Worm (Caenorhabditis elegans): ENCODE measurements around the gene C27H5.6.

C27H5.6 gene

DNA sequence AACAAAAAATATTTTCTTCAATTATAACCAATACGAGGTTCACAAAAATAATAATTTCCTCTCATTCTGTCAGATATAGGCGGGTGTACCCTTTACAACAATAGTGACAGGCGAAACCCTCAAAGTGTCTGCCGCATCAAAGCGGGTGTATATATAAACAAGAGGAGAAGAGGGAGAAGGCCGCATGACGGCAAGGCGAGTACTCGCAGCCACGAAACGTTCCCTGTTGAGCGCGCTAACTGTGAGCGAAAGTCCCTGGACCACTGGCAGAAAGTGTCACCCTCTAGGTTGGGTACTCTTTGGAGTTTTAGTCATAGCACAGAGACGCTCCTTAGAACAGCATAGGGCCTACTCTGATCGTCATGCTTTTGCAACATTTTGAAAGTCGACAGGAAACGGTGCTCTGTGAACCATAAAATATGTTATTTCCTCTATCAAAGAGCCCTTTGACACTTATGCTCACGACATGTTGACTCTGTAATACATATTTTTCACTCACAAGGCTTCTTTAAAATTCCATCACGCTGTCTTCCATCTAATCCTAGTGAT, 13.1 kb upstream of the C27H5.6 start, which contains the start of gene pcrg-1 (continued):
- TF ChIP-seq tag-97 (GFP tag; IDR thresholded peaks at IDR 0.05) (no peak), unc-39 (tag; optimal IDR thresholded peaks at IDR 0.05) (no peak), ceh-82 (tag; optimal IDR thresholded peaks at IDR 0.05) (no peak), Y105C5A.15 (GFP tag; IDR thresholded peaks at IDR 0.05) (peak; percentile 90), lin-29 (GFP tag; IDR thresholded peaks at IDR 0.05) (peak; percentile 79), dpl-1 (GFP tag; optimal IDR thresholded peaks at IDR 0.05) (peak; percentile 50), nhr-76 (tag; optimal IDR thresholded peaks at IDR 0.05) (no peak), hlh-11 (tag; optimal IDR thresholded peaks at IDR 0.05) (peak; percentile 74), mdt-29 (GFP tag; IDR thresholded peaks at IDR 0.05) (peak; percentile 80), mxl-2 (GFP tag; conservative IDR thresholded peaks at IDR 0.05) (0 out of 2 replicates have a peak, but pooled peaks have one; percentile 12), ztf-7 (tag; optimal IDR thresholded peaks at IDR 0.05) (peak; percentile 57), php-3 (GFP tag; IDR thresholded peaks at IDR 0.05) (peak; percentile 84), fos-1 (tag; optimal IDR thresholded peaks at IDR 0.05) (no peak), nhr-10 (tag; optimal IDR thresholded peaks at IDR 0.05) (no peak), daf-8 (GFP tag; IDR thresholded peaks at IDR 0.05) (peak; percentile 73; the same call in 1 of the 2 replicates), daf-19 (GFP tag; conservative IDR thresholded peaks at IDR 0.05) (peak; percentile 63; the same call in 1 of the 2 replicates), jun-1 (tag; optimal IDR thresholded peaks at IDR 0.05) (no peak), F26F4.8 (GFP tag; conservative IDR thresholded peaks at IDR 0.05) (peak; percentile 95), nhr-11 (tag; optimal IDR thresholded peaks at IDR 0.05) (no peak), dmd-9 (GFP tag; IDR thresholded peaks at IDR 0.05) (peak; percentile 78; the same call in 1 of the 2 replicates), duxl-1 (tag; optimal IDR thresholded peaks at IDR 0.05; ENCODE audit: poor library complexity) (no peak), zag-1 (tag; optimal IDR thresholded peaks at IDR 0.05) (no peak), mep-1 (tag; optimal IDR thresholded peaks at IDR 0.05) (peak; percentile 61), zip-11 (GFP tag; IDR thresholded peaks at IDR 0.05) (peak; percentile 66), pqm-1 (tag; optimal IDR thresholded peaks at IDR 0.05) (no peak), mxl-3 (GFP tag; optimal IDR thresholded peaks at IDR 0.05) (peak; percentile 85), lin-38 (GFP tag; IDR thresholded peaks at IDR 0.05) (peak; percentile 84), ceh-44 (GFP tag; IDR thresholded peaks at IDR 0.05) (peak; percentile 62; the same call in 1 of the 2 replicates), ZK337.2 (GFP tag; IDR thresholded peaks at IDR 0.05) (peak; percentile 21), nhr-48 (tag; optimal IDR thresholded peaks at IDR 0.05) (peak; percentile 67), ces-1 (GFP tag; optimal IDR thresholded peaks at IDR 0.05) (no peak), Y75B8A.6 (GFP tag; IDR thresholded peaks at IDR 0.05) (peak; percentile 91), F49E8.2 (tag; optimal IDR thresholded peaks at IDR 0.05; ENCODE audit: borderline replicate concordance) (peak; percentile 73), ceh-28 (tag; optimal IDR thresholded peaks at IDR 0.05) (no peak), dmd-8 (GFP tag; IDR thresholded peaks at IDR 0.05) (peak; percentile 94), R02D3.7 (tag; optimal IDR thresholded peaks at IDR 0.05) (no peak), ceh-62 (tag; optimal IDR thresholded peaks at IDR 0.05) (no peak), arid-1 (GFP tag; conservative IDR thresholded peaks at IDR 0.05) (peak; percentile 93), nhr-28 (tag; optimal IDR thresholded peaks at IDR 0.05) (no peak), skn-1 (tag; optimal IDR thresholded peaks at IDR 0.05) (no peak), aly-2 (tag; optimal IDR thresholded peaks at IDR 0.05) (no peak), nhr-25 (tag; optimal IDR thresholded peaks at IDR 0.05; ENCODE audit: borderline replicate concordance, insufficient read depth) (peak; percentile 69), unc-62 (GFP tag; optimal IDR thresholded peaks at IDR 0.05 in 1 of 2) (peak in 1 of 2 experiments; percentile 81), unc-62 (tag; optimal IDR thresholded peaks at IDR 0.05) (no peak), lim-7 (GFP tag; IDR thresholded peaks at IDR 0.05) (peak; percentile 89), ama-1 (optimal IDR thresholded peaks at IDR 0.05) (no peak), snpc-4 (tag; optimal IDR thresholded peaks at IDR 0.05) (peak; percentile 95), nhr-77 (tag; optimal IDR thresholded peaks at IDR 0.05) (no peak), daf-16 (GFP tag; optimal IDR thresholded peaks at IDR 0.05) (peak; percentile 81 to 87), daf-16 (tag; optimal IDR thresholded peaks at IDR 0.05) (peak; percentile 60), spr-1 (tag; optimal IDR thresholded peaks at IDR 0.05) (peak; percentile 80), ceh-32 (tag; optimal IDR thresholded peaks at IDR 0.05; ENCODE audit: poor library complexity) (no peak)

Data from whole organism, L4 larva.